Worm (Caenorhabditis elegans) whole organism, young adult: Measurements from ENCODE around the gene sec-20.

Source experiments
- cebp-1 ChIP-seq, 2 experiments: fragments of 200-800 bp in 1 of 2; sonication (Bioruptor generic) in 1 of 2; sonication (generic microtip) in 1 of 2; IDR thresholded peaks in 1 of 2; optimal IDR thresholded peaks in 1 of 2; 2 replicates each; pipeline versions ENCODE4 v1.3.6 to Lab custom; 2017 to 2022; ENCODE audit warnings: missing compliant biosample characterization in 2 of 2, missing genetic modification characterization in 2 of 2, mild to moderate bottlenecking in 1 of 2, missing genetic modification reagents in 1 of 2, moderate library complexity in 1 of 2
- mxl-1 ChIP-seq: sonication (generic microtip); optimal IDR thresholded peaks from 2 replicates; lab custom pipeline; 2016; ENCODE audit warnings: missing genetic modification characterization, missing compliant biosample characterization
- nfya-1 ChIP-seq: sonication (generic microtip); optimal IDR thresholded peaks from 2 replicates; lab custom pipeline; 2017; ENCODE audit warnings: antibody characterized with exemption, missing compliant biosample characterization, missing genetic modification characterization, borderline replicate concordance; ENCODE audit not compliant: insufficient read depth
- snpc-4 ChIP-seq, 5 experiments: fragments of 150-350 bp in 1 of 5; sonication (generic microtip) in 4 of 5; optimal IDR thresholded peaks; 2 replicates each; lab custom pipeline; 2014 to 2018; ENCODE audit warnings: missing genetic modification characterization in 5 of 5, missing biosample characterization in 3 of 5, antibody characterized with exemption in 2 of 5, mild to moderate bottlenecking in 2 of 5, missing compliant biosample characterization in 2 of 5, missing genotype in 2 of 5, moderate library complexity in 2 of 5, missing genetic modification reagents in 1 of 5
- zfh-2 ChIP-seq: fragments of 200-800 bp; sonication (Bioruptor generic); conservative IDR thresholded peaks from 2 replicates; pipeline ENCODE4 v1.3.6; 2022; ENCODE audit warnings: missing genetic modification reagents, missing genetic modification characterization, missing compliant biosample characterization
- ztf-25 ChIP-seq: fragments of 200-800 bp; sonication (Bioruptor generic); IDR thresholded peaks from 2 replicates; pipeline ENCODE4 v1.3.6; 2022; ENCODE audit warnings: missing genetic modification reagents, missing genetic modification characterization, missing compliant biosample characterization

- TF ChIP-seq zfh-2 (GFP tag; lab: Robert Waterston, UW), result no peak
- TF ChIP-seq ztf-25 (GFP tag; lab: Robert Waterston, UW), result no peak
- TF ChIP-seq nfya-1 (tag; lab: Kevin White, UChicago), result no peak
- no peak for TF ChIP-seq mxl-1 (tag; lab: Kevin White, UChicago)
- TF ChIP-seq cebp-1 (GFP tag; IDR thresholded peaks at IDR 0.05; lab: Robert Waterston, UW), result no peak
- TF ChIP-seq cebp-1 (tag; optimal IDR thresholded peaks at IDR 0.05; lab: Kevin White, UChicago), result no peak
- TF ChIP-seq snpc-4 (GFP tag; optimal IDR thresholded peaks at IDR 0.05; lab: Kevin White, UChicago), result no peak
- TF ChIP-seq snpc-4 (tag; optimal IDR thresholded peaks at IDR 0.05; lab: Kevin White, UChicago), result no peak
Observed at ce11 chrIII:171617-172016, 20.3 kb upstream of the sec-20 start, which contains the start of the genes F40G9.9 and F40G9.12.
